Worm (Caenorhabditis elegans) whole organism, L4 larva: ENCODE results near the gene act-1.

ENCODE experiments used
- F26F4.8 ChIP-seq: fragments of 200-800 bp; sonication (Bioruptor generic); conservative IDR thresholded peaks from 2 replicates; pipeline ENCODE4 v1.3.6; 2022; ENCODE audit warnings: missing genetic modification characterization, missing compliant biosample characterization
- F37D6.2 ChIP-seq: sonication (generic microtip); optimal IDR thresholded peaks from 2 replicates; lab custom pipeline; 2016; ENCODE audit warnings: mild to moderate bottlenecking, missing genetic modification characterization, missing compliant biosample characterization
- F44E2.7 ChIP-seq: fragments of 200-800 bp; sonication (Bioruptor generic); IDR thresholded peaks from 2 replicates; pipeline ENCODE4 v2.1.2; 2022; ENCODE audit warnings: missing genetic modification characterization, missing compliant biosample characterization
- F49E8.2 ChIP-seq: sonication (generic microtip); optimal IDR thresholded peaks from 2 replicates; lab custom pipeline; 2016; ENCODE audit warnings: missing compliant biosample characterization, mild to moderate bottlenecking, missing genetic modification characterization, borderline replicate concordance
- T20F7.1 ChIP-seq: fragments of 200-800 bp; sonication (Bioruptor generic); optimal IDR thresholded peaks from 2 replicates; lab custom pipeline; 2018; ENCODE audit warnings: mild to moderate bottlenecking, missing genetic modification characterization, missing compliant biosample characterization
- T26A8.4 ChIP-seq: fragments of 200-800 bp; sonication (Bioruptor generic); IDR thresholded peaks from 2 replicates; pipeline ENCODE4 v1.3.6; 2022; ENCODE audit warnings: missing genetic modification characterization, missing compliant biosample characterization
- ZK546.5 ChIP-seq, 2 experiments: sonication (generic microtip); optimal IDR thresholded peaks; 2 replicates each; lab custom pipeline; 2017; ENCODE audit warnings: missing biosample characterization in 2 of 2, missing genetic modification characterization in 2 of 2
- arid-1 ChIP-seq: fragments of 200-800 bp; sonication (Bioruptor generic); conservative IDR thresholded peaks from 2 replicates; pipeline ENCODE4 v1.3.6; 2022; ENCODE audit warnings: missing genetic modification reagents, missing genetic modification characterization, missing compliant biosample characterization
- ceh-20 ChIP-seq: fragments of 200-800 bp; sonication (Bioruptor generic); IDR thresholded peaks from 2 replicates; pipeline ENCODE4 v1.3.6; 2022; ENCODE audit warnings: missing genetic modification reagents, missing genetic modification characterization, missing compliant biosample characterization
- ceh-32 ChIP-seq: sonication (generic microtip); optimal IDR thresholded peaks from 2 replicates; lab custom pipeline; 2016; ENCODE audit warnings: mild to moderate bottlenecking, missing genetic modification characterization, missing compliant biosample characterization; ENCODE audit not compliant: poor library complexity
- ceh-62 ChIP-seq: sonication (generic microtip); optimal IDR thresholded peaks from 2 replicates; lab custom pipeline; 2017; ENCODE audit warnings: missing biosample characterization, missing genetic modification characterization
- daf-12 ChIP-seq: fragments of 150-350 bp; optimal IDR thresholded peaks from 2 replicates; lab custom pipeline; 2014; ENCODE audit warnings: missing biosample characterization, missing genetic modification reagents, missing genetic modification characterization
- daf-16 ChIP-seq, 3 experiments: sonication (generic microtip); optimal IDR thresholded peaks; 2 replicates each; lab custom pipeline; 2016 to 2017; ENCODE audit warnings: missing genetic modification characterization in 3 of 3, missing genetic modification reagents in 3 of 3, mild to moderate bottlenecking in 2 of 3, missing compliant biosample characterization in 2 of 3, missing biosample characterization in 1 of 3, moderate library complexity in 1 of 3
- dmd-9 ChIP-seq: fragments of 200-800 bp; sonication (Bioruptor generic); IDR thresholded peaks from 2 replicates; pipeline ENCODE4 v1.3.6; 2022; ENCODE audit warnings: missing genetic modification reagents, missing genetic modification characterization, missing compliant biosample characterization
- dpl-1 ChIP-seq: fragments of 150-350 bp; optimal IDR thresholded peaks from 2 replicates; lab custom pipeline; 2014; ENCODE audit warnings: missing biosample characterization, missing genetic modification reagents, missing genetic modification characterization
- duxl-1 ChIP-seq: sonication (generic microtip); optimal IDR thresholded peaks from 2 replicates; lab custom pipeline; 2016; ENCODE audit warnings: mild to moderate bottlenecking, missing genetic modification characterization, moderate library complexity, missing compliant biosample characterization; ENCODE audit not compliant: poor library complexity
- dve-1 ChIP-seq: sonication (generic microtip); optimal IDR thresholded peaks from 2 replicates; lab custom pipeline; 2017; ENCODE audit warnings: antibody characterized with exemption, mild to moderate bottlenecking, missing genetic modification characterization, missing compliant biosample characterization; ENCODE audit not compliant: insufficient read depth
- fkh-10 ChIP-seq: fragments of 150-350 bp; optimal IDR thresholded peaks from 2 replicates; lab custom pipeline; 2014; ENCODE audit warnings: missing biosample characterization, missing genetic modification reagents, missing genetic modification characterization
- hif-1 ChIP-seq, 2 experiments: sonication (generic microtip); optimal IDR thresholded peaks; 2 replicates each; lab custom pipeline; 2016 to 2017; ENCODE audit warnings: missing compliant biosample characterization in 2 of 2, missing genetic modification characterization in 2 of 2, missing genetic modification reagents in 2 of 2, missing genotype in 2 of 2, mild to moderate bottlenecking in 1 of 2
- hlh-11 ChIP-seq: fragments of 200-800 bp; sonication (Bioruptor generic); optimal IDR thresholded peaks from 2 replicates; lab custom pipeline; 2018; ENCODE audit warnings: mild to moderate bottlenecking, missing genetic modification characterization, missing compliant biosample characterization
- jun-1 ChIP-seq: fragments of 150-350 bp; optimal IDR thresholded peaks from 2 replicates; lab custom pipeline; 2014; ENCODE audit warnings: missing biosample characterization, missing genetic modification reagents, missing genetic modification characterization
- lin-13 ChIP-seq: fragments of 150-350 bp; optimal IDR thresholded peaks from 2 replicates; lab custom pipeline; 2014; ENCODE audit warnings: missing biosample characterization, missing genetic modification reagents, missing genetic modification characterization
- lin-15B ChIP-seq: fragments of 150-350 bp; sonication (generic microtip); optimal IDR thresholded peaks from 3 replicates; lab custom pipeline; 2014; ENCODE audit warnings: missing biosample characterization, missing genetic modification characterization
- lin-38 ChIP-seq: fragments of 200-800 bp; sonication (Bioruptor generic); IDR thresholded peaks from 2 replicates; pipeline ENCODE4 v1.3.6; 2022; ENCODE audit warnings: missing genetic modification reagents, missing genetic modification characterization, missing compliant biosample characterization
- lsy-2 ChIP-seq, 2 experiments: fragments of 150-350 bp in 1 of 2; sonication (generic microtip) in 1 of 2; optimal IDR thresholded peaks; 2 replicates each; lab custom pipeline; 2014 to 2017; ENCODE audit warnings: missing biosample characterization in 2 of 2, missing genetic modification characterization in 2 of 2
- madf-5 ChIP-seq, 2 experiments: fragments of 200-800 bp; sonication (Bioruptor generic); IDR thresholded peaks; 2 replicates each; pipeline ENCODE4 v1.3.6; 2022; ENCODE audit warnings: missing compliant biosample characterization in 2 of 2, missing genetic modification characterization in 2 of 2
- mdt-29 ChIP-seq: fragments of 200-800 bp; sonication (Bioruptor generic); IDR thresholded peaks from 2 replicates; pipeline ENCODE4 v1.3.6; 2022; ENCODE audit warnings: missing genetic modification reagents, missing genetic modification characterization, missing compliant biosample characterization
- mep-1 ChIP-seq: fragments of 150-350 bp; sonication (generic microtip); optimal IDR thresholded peaks from 3 replicates; lab custom pipeline; 2014; ENCODE audit warnings: missing biosample characterization, missing genetic modification characterization
- mes-2 ChIP-seq: sonication (generic microtip); optimal IDR thresholded peaks from 2 replicates; lab custom pipeline; 2016; ENCODE audit warnings: missing genotype, mild to moderate bottlenecking, missing genetic modification characterization, missing compliant biosample characterization; ENCODE audit not compliant: poor library complexity, severe bottlenecking
- mxl-2 ChIP-seq: fragments of 200-800 bp; sonication (Bioruptor generic); conservative IDR thresholded peaks from 2 replicates; pipeline ENCODE4 v1.3.6; 2022; ENCODE audit warnings: missing genetic modification reagents, missing genetic modification characterization, missing compliant biosample characterization
- mxl-3 ChIP-seq: fragments of 200-800 bp; sonication (Bioruptor generic); optimal IDR thresholded peaks from 2 replicates; lab custom pipeline; 2018; ENCODE audit warnings: mild to moderate bottlenecking, missing genetic modification characterization, missing compliant biosample characterization
- nhr-10 ChIP-seq: fragments of 150-350 bp; optimal IDR thresholded peaks from 2 replicates; lab custom pipeline; 2014; ENCODE audit warnings: missing biosample characterization, missing genetic modification characterization
- nhr-102 ChIP-seq: sonication (generic microtip); optimal IDR thresholded peaks from 2 replicates; lab custom pipeline; 2016; ENCODE audit warnings: mild to moderate bottlenecking, missing genetic modification characterization, moderate library complexity, missing compliant biosample characterization
- nhr-11 ChIP-seq: fragments of 150-350 bp; optimal IDR thresholded peaks from 2 replicates; lab custom pipeline; 2014; ENCODE audit warnings: missing biosample characterization, missing genetic modification characterization
- nhr-28 ChIP-seq: fragments of 150-350 bp; optimal IDR thresholded peaks from 2 replicates; lab custom pipeline; 2014; ENCODE audit warnings: missing biosample characterization, missing genetic modification characterization
- nhr-42 ChIP-seq: fragments of 200-800 bp; sonication (Bioruptor generic); IDR thresholded peaks from 2 replicates; pipeline ENCODE4 v1.3.6; 2022; ENCODE audit warnings: missing genetic modification characterization, missing compliant biosample characterization
- nhr-48 ChIP-seq: sonication (generic microtip); optimal IDR thresholded peaks from 2 replicates; lab custom pipeline; 2016; ENCODE audit warnings: mild to moderate bottlenecking, missing genetic modification characterization, missing compliant biosample characterization
- nhr-6 ChIP-seq: fragments of 150-350 bp; optimal IDR thresholded peaks from 2 replicates; lab custom pipeline; 2014; ENCODE audit warnings: missing biosample characterization, missing genetic modification characterization
- nhr-76 ChIP-seq: fragments of 150-350 bp; optimal IDR thresholded peaks from 2 replicates; lab custom pipeline; 2014; ENCODE audit warnings: missing biosample characterization, missing genetic modification characterization
- nhr-77 ChIP-seq: fragments of 150-350 bp; optimal IDR thresholded peaks from 2 replicates; lab custom pipeline; 2014; ENCODE audit warnings: missing biosample characterization, missing genetic modification characterization
- pqm-1 ChIP-seq: sonication (generic microtip); optimal IDR thresholded peaks from 2 replicates; lab custom pipeline; 2017; ENCODE audit warnings: missing biosample characterization, missing genetic modification characterization
- set-16 ChIP-seq: fragments of 200-800 bp; sonication (Bioruptor generic); IDR thresholded peaks from 2 replicates; pipeline ENCODE4 v1.3.6; 2022; ENCODE audit warnings: missing genetic modification reagents, missing genetic modification characterization, missing compliant biosample characterization
- skn-1 ChIP-seq: fragments of 150-350 bp; optimal IDR thresholded peaks from 2 replicates; lab custom pipeline; 2014; ENCODE audit warnings: missing biosample characterization, missing genetic modification characterization
- snpc-1.2 ChIP-seq: fragments of 200-800 bp; sonication (Bioruptor generic); IDR thresholded peaks from 2 replicates; pipeline ENCODE4 v1.3.6; 2022; ENCODE audit warnings: missing genetic modification reagents, missing genetic modification characterization, missing compliant biosample characterization
- spr-3 ChIP-seq: fragments of 200-800 bp; sonication (Bioruptor generic); optimal IDR thresholded peaks from 2 replicates; lab custom pipeline; 2018; ENCODE audit warnings: mild to moderate bottlenecking, missing genetic modification characterization, missing compliant biosample characterization
- vab-7 ChIP-seq: fragments of 200-800 bp; sonication (Bioruptor generic); IDR thresholded peaks from 2 replicates; pipeline ENCODE4 v1.3.6; 2022; ENCODE audit warnings: missing genetic modification reagents, missing genetic modification characterization, missing compliant biosample characterization
- zag-1 ChIP-seq: fragments of 150-350 bp; optimal IDR thresholded peaks from 2 replicates; lab custom pipeline; 2014; ENCODE audit warnings: missing biosample characterization, missing genetic modification characterization
- zfp-3 ChIP-seq: fragments of 200-800 bp; sonication (Bioruptor generic); conservative IDR thresholded peaks from 2 replicates; pipeline ENCODE4 v1.3.6; 2022; ENCODE audit warnings: missing genetic modification reagents, missing genetic modification characterization, missing compliant biosample characterization
- ztf-7 ChIP-seq: fragments of 150-350 bp; optimal IDR thresholded peaks from 2 replicates; lab custom pipeline; 2014; ENCODE audit warnings: missing biosample characterization, missing genetic modification characterization

act-1 gene

ce11 chrV:11121247-11121646 is 40.4 kb downstream of the act-1 start (continued):
- no peak for TF ChIP-seq lin-13 (GFP tag; lab: Kevin White, UChicago)
- TF ChIP-seq F44E2.7 (GFP tag; lab: Robert Waterston, UW), result no peak
- no peak for TF ChIP-seq ceh-32 (tag; lab: Kevin White, UChicago)
- peak; percentile 38 for TF ChIP-seq nhr-6 (tag; lab: Kevin White, UChicago)
- peak; percentile 49 for TF ChIP-seq mep-1 (tag; lab: Kevin White, UChicago)
- TF ChIP-seq pqm-1 (tag; lab: Kevin White, UChicago), result no peak
- TF ChIP-seq hif-1 (tag; optimal IDR thresholded peaks at IDR 0.05; lab: Kevin White, UChicago), result no peak
- TF ChIP-seq duxl-1 (tag; lab: Kevin White, UChicago), result no peak
- TF ChIP-seq ceh-62 (tag; lab: Kevin White, UChicago), result no peak
- TF ChIP-seq T20F7.1 (GFP tag; lab: Kevin White, UChicago), result no peak
- TF ChIP-seq skn-1 (tag; lab: Kevin White, UChicago), result no peak
- peak; percentile 21 for TF ChIP-seq nhr-11
- TF ChIP-seq F26F4.8 (GFP tag; lab: Robert Waterston, UW), result no peak
- no peak for TF ChIP-seq madf-5 (GFP tag; IDR thresholded peaks at IDR 0.05; lab: Robert Waterston, UW)
- TF ChIP-seq mdt-29 (GFP tag; lab: Robert Waterston, UW), result no peak
- TF ChIP-seq daf-16 (GFP tag; optimal IDR thresholded peaks at IDR 0.05; lab: Kevin White, UChicago), result peak in 1 of 2 experiments; percentile 51
- TF ChIP-seq daf-16 (tag; optimal IDR thresholded peaks at IDR 0.05; lab: Kevin White, UChicago), result no peak
- peak; percentile 49 for TF ChIP-seq hlh-11 (tag; lab: Kevin White, UChicago)
- no peak for TF ChIP-seq F49E8.2
- no peak for TF ChIP-seq dmd-9 (GFP tag; lab: Robert Waterston, UW)
- TF ChIP-seq spr-3 (GFP tag; lab: Kevin White, UChicago), result no peak
- no peak for TF ChIP-seq mxl-2 (GFP tag; lab: Robert Waterston, UW)
- peak; percentile 47 for TF ChIP-seq nhr-28 (tag; lab: Kevin White, UChicago)
- TF ChIP-seq mxl-3 (GFP tag; lab: Kevin White, UChicago), result peak; percentile 88
- no peak for TF ChIP-seq daf-12
- TF ChIP-seq ZK546.5 (tag; optimal IDR thresholded peaks at IDR 0.05; lab: Kevin White, UChicago), result no peak
- no peak for TF ChIP-seq snpc-1.2 (GFP tag; lab: Robert Waterston, UW)
- peak; percentile 15 for TF ChIP-seq mes-2 (tag; lab: Kevin White, UChicago)
- TF ChIP-seq set-16 (GFP tag; lab: Robert Waterston, UW), result no peak
- TF ChIP-seq lin-38 (GFP tag; lab: Robert Waterston, UW), result 0 out of 2 replicates have a peak, but pooled peaks have one; percentile 7
- TF ChIP-seq arid-1 (GFP tag; lab: Robert Waterston, UW), result no peak
- peak in 1 of 2 experiments; percentile 33 for TF ChIP-seq lsy-2 (tag; optimal IDR thresholded peaks at IDR 0.05; lab: Kevin White, UChicago)
- no peak for TF ChIP-seq zag-1 (tag; lab: Kevin White, UChicago)
- TF ChIP-seq nhr-10 (tag; lab: Kevin White, UChicago), result no peak
- no peak for TF ChIP-seq T26A8.4 (GFP tag; lab: Robert Waterston, UW)
- TF ChIP-seq nhr-102, result no peak
- TF ChIP-seq fkh-10 (GFP tag; lab: Kevin White, UChicago), result no peak

ce11 chrV:11122466-11122865 is 41.6 kb downstream of the act-1 start, which contains the start of gene mboa-2:
Gene mboa-2, minus strand, starts transcription at chrV:11122493.
- TF ChIP-seq dve-1 (tag; lab: Kevin White, UChicago) (peak; percentile 83), T20F7.1 (GFP tag; lab: Kevin White, UChicago) (peak; percentile 65), mes-2 (tag; lab: Kevin White, UChicago) (peak; percentile 51), vab-7 (no peak), nhr-48 (tag; lab: Kevin White, UChicago) (peak; percentile 12), nhr-76 (tag; lab: Kevin White, UChicago) (no peak), nhr-11 (no peak), duxl-1 (tag; lab: Kevin White, UChicago) (peak; percentile 72), nhr-102 (peak; percentile 56), ZK546.5 (tag; optimal IDR thresholded peaks at IDR 0.05; lab: Kevin White, UChicago) (no peak), nhr-42 (no peak), mxl-3 (GFP tag; lab: Kevin White, UChicago) (no peak), ceh-20 (0 out of 2 replicates have a peak, but pooled peaks have one; percentile 16), zfp-3 (GFP tag; lab: Robert Waterston, UW) (peak; percentile 43; the same call in 1 of the 2 replicates), ztf-7 (no peak), nhr-77 (tag; lab: Kevin White, UChicago) (no peak), jun-1 (tag; lab: Kevin White, UChicago) (no peak), lin-38 (GFP tag; lab: Robert Waterston, UW) (peak; percentile 59), dpl-1 (no peak), arid-1 (GFP tag; lab: Robert Waterston, UW) (peak; percentile 31; the same call in 1 of the 2 replicates), lin-15B (tag; lab: Kevin White, UChicago) (no peak), F37D6.2 (tag; lab: Kevin White, UChicago) (no peak)
